Worm (Caenorhabditis elegans): ENCODE measurements around the gene M88.4.

M88.4 gene

ce11 chrIII:4551963-4552362 lies 3.1 kb downstream of the M88.4 start (continued):
- no peak; the same call in 1 of the 2 replicates for TF ChIP-seq php-3 (GFP tag; IDR thresholded peaks at IDR 0.05)
- TF ChIP-seq ceh-32 (tag; optimal IDR thresholded peaks at IDR 0.05; ENCODE audit: poor library complexity) = no peak
- peak; percentile 42 for TF ChIP-seq nhr-6 (tag; optimal IDR thresholded peaks at IDR 0.05)
- TF ChIP-seq lin-39 (tag; optimal IDR thresholded peaks at IDR 0.05) = no peak
- TF ChIP-seq dmd-6 (GFP tag; IDR thresholded peaks at IDR 0.05) = peak; percentile 89
- no peak for TF ChIP-seq F10B5.3 (tag; optimal IDR thresholded peaks at IDR 0.05)
- no peak for TF ChIP-seq nhr-102 (tag; optimal IDR thresholded peaks at IDR 0.05)
- TF ChIP-seq nhr-42 (GFP tag; IDR thresholded peaks at IDR 0.05) = no peak
- no peak for TF ChIP-seq zfp-3 (GFP tag; conservative IDR thresholded peaks at IDR 0.05)
- no peak for TF ChIP-seq zip-2 (tag; optimal IDR thresholded peaks at IDR 0.05)
- TF ChIP-seq spr-3 (GFP tag; optimal IDR thresholded peaks at IDR 0.05) = no peak
- TF ChIP-seq snpc-1.2 (GFP tag; IDR thresholded peaks at IDR 0.05) = no peak
- peak; percentile 38 for TF ChIP-seq ceh-28 (tag; optimal IDR thresholded peaks at IDR 0.05)
- no peak for TF ChIP-seq daf-8 (GFP tag; IDR thresholded peaks at IDR 0.05)
- peak; percentile 86 for TF ChIP-seq dve-1 (tag; optimal IDR thresholded peaks at IDR 0.05; ENCODE audit: insufficient read depth)
- TF ChIP-seq unc-62 (GFP tag; optimal IDR thresholded peaks at IDR 0.05 in 1 of 2) = peak in 1 of 2 experiments; percentile 36
- no peak for TF ChIP-seq unc-62 (tag; optimal IDR thresholded peaks at IDR 0.05)
- no peak for TF ChIP-seq duxl-1 (tag; optimal IDR thresholded peaks at IDR 0.05; ENCODE audit: poor library complexity)
- no peak for TF ChIP-seq D1046.2 (GFP tag; IDR thresholded peaks at IDR 0.05)
- 0 out of 2 replicates have a peak, but pooled peaks have one; percentile 34 for TF ChIP-seq tra-1 (GFP tag; IDR thresholded peaks at IDR 0.05)
- no peak for TF ChIP-seq ceh-62 (tag; optimal IDR thresholded peaks at IDR 0.05)
- no peak for TF ChIP-seq lim-7 (GFP tag; IDR thresholded peaks at IDR 0.05)
- no peak for TF ChIP-seq nhr-237 (tag; optimal IDR thresholded peaks at IDR 0.05)
- peak; percentile 89 for TF ChIP-seq mep-1 (tag; optimal IDR thresholded peaks at IDR 0.05)
- TF ChIP-seq mes-2 (tag; optimal IDR thresholded peaks at IDR 0.05; ENCODE audit: poor library complexity, severe bottlenecking) = peak; percentile 56
- peak; percentile 91 for TF ChIP-seq nhr-28 (tag; optimal IDR thresholded peaks at IDR 0.05)
- TF ChIP-seq ZK337.2 (GFP tag; IDR thresholded peaks at IDR 0.05) = no peak
- no peak for TF ChIP-seq ZK546.5 (tag; optimal IDR thresholded peaks at IDR 0.05)
- no peak for TF ChIP-seq attf-4 (tag; optimal IDR thresholded peaks at IDR 0.05)
- no peak; the same call in 1 of the 2 replicates for TF ChIP-seq madf-9 (GFP tag; conservative IDR thresholded peaks at IDR 0.05)
- TF ChIP-seq aha-1 (tag) = peak; percentile 97
- TF ChIP-seq Y75B8A.6 (GFP tag; IDR thresholded peaks at IDR 0.05) = no peak
- no peak for TF ChIP-seq F26F4.8 (GFP tag; conservative IDR thresholded peaks at IDR 0.05)
- TF ChIP-seq jun-1 (tag; optimal IDR thresholded peaks at IDR 0.05) = no peak
- peak; percentile 83 for TF ChIP-seq nhr-11 (tag; optimal IDR thresholded peaks at IDR 0.05)
- no peak for TF ChIP-seq F44E2.7 (GFP tag; IDR thresholded peaks at IDR 0.05)
- no peak for TF ChIP-seq F49E8.2 (tag; optimal IDR thresholded peaks at IDR 0.05; ENCODE audit: borderline replicate concordance)
- TF ChIP-seq tag-97 (GFP tag; IDR thresholded peaks at IDR 0.05) = no peak
- peak; percentile 30 to 84 for TF ChIP-seq mdl-1 (tag; optimal IDR thresholded peaks at IDR 0.05)
- 0 out of 2 replicates have a peak, but pooled peaks have one; percentile 31 for TF ChIP-seq vab-7 (GFP tag; IDR thresholded peaks at IDR 0.05)
- TF ChIP-seq lin-38 (GFP tag; IDR thresholded peaks at IDR 0.05) = peak; percentile 51
- TF ChIP-seq lin-13 (GFP tag; optimal IDR thresholded peaks at IDR 0.05) = peak; percentile 74
- no peak for TF ChIP-seq zfp-2 (tag; optimal IDR thresholded peaks at IDR 0.05)
- no peak for TF ChIP-seq sdz-12 (GFP tag; optimal IDR thresholded peaks at IDR 0.05)
- peak; percentile 95 for TF ChIP-seq hlh-11 (tag; optimal IDR thresholded peaks at IDR 0.05)
- peak; percentile 93 for TF ChIP-seq hlh-30 (tag; optimal IDR thresholded peaks at IDR 0.05; ENCODE audit: insufficient read depth)
- peak; percentile 87; the same call in 1 of the 2 replicates for TF ChIP-seq nhr-41 (GFP tag; IDR thresholded peaks at IDR 0.05)
- TF ChIP-seq unc-39 (tag; optimal IDR thresholded peaks at IDR 0.05) = no peak
- no peak for TF ChIP-seq mxl-2 (GFP tag; conservative IDR thresholded peaks at IDR 0.05)
- TF ChIP-seq nhr-76 (tag; optimal IDR thresholded peaks at IDR 0.05) = no peak
- TF ChIP-seq ceh-20 (GFP tag; IDR thresholded peaks at IDR 0.05) = no peak
- TF ChIP-seq Y5F2A.4 (GFP tag; optimal IDR thresholded peaks at IDR 0.05) = no peak

Data from whole organism, L4 larva.